Worm (Caenorhabditis elegans): Measurements from ENCODE around the gene C13A2.3.

C13A2.3 gene

ce11 chrV:7248227-7248953 lies 33.7 kb upstream of the C13A2.3 start:
- TF ChIP-seq F13C5.2 (tag; optimal IDR thresholded peaks at IDR 0.05) (no peak), ets-7 (tag; optimal IDR thresholded peaks at IDR 0.05) (no peak), tra-4 (tag; optimal IDR thresholded peaks at IDR 0.05) (no peak), hmg-4 (GFP tag; optimal IDR thresholded peaks at IDR 0.05) (no peak), tbx-11 (GFP tag; IDR thresholded peaks at IDR 0.05) (no peak), tbx-37 (GFP tag; conservative IDR thresholded peaks at IDR 0.05) (no peak), B0310.2 (tag; optimal IDR thresholded peaks at IDR 0.05) (no peak), scrt-1 (GFP tag; IDR thresholded peaks at IDR 0.05) (no peak), ceh-36 (tag; optimal IDR thresholded peaks at IDR 0.05) (no peak), ama-1 (optimal IDR thresholded peaks at IDR 0.05) (no peak), pes-1 (GFP tag; IDR thresholded peaks at IDR 0.05) (no peak), hnd-1 (tag; optimal IDR thresholded peaks at IDR 0.05) (no peak), sea-1 (GFP tag; conservative IDR thresholded peaks at IDR 0.05) (no peak), hmbx-1 (tag; optimal IDR thresholded peaks at IDR 0.05) (no peak), aly-1 (tag; optimal IDR thresholded peaks at IDR 0.05) (no peak), flt-1 (GFP tag; IDR thresholded peaks at IDR 0.05) (no peak), ceh-13 (GFP tag; optimal IDR thresholded peaks at IDR 0.05) (no peak)

DNA sequence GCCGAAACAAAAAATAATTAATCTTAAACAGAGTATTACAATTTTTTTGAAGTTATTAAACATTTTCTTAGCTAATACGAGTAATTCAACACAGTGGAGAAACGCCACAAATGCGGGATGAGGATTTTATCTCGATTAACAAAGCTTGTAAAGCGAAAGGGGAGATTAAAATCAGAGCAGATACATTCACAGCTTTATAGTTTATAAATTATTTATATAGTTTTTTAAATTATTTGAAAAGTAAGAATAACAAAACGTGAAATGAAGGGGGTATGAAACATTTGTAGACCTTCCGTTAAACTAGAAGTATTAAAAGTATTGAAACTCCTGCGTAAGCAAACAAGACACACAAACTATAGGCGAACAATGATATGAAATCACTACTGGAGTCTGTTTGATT lies 27.0 kb upstream of the C13A2.3 start, which contains the start of gene C05C8.8:
C05C8.8 (minus strand) TSS at position 101 of the 400 bp plus-strand sequence.
- TF ChIP-seq ceh-36 (tag; optimal IDR thresholded peaks at IDR 0.05) = no peak
- no peak for TF ChIP-seq pes-1 (GFP tag; IDR thresholded peaks at IDR 0.05)
- no peak for TF ChIP-seq ceh-13 (GFP tag; optimal IDR thresholded peaks at IDR 0.05)
- TF ChIP-seq F13C5.2 (tag; optimal IDR thresholded peaks at IDR 0.05) = no peak
- TF ChIP-seq tra-4 (tag; optimal IDR thresholded peaks at IDR 0.05) = no peak
- TF ChIP-seq hmbx-1 (tag; optimal IDR thresholded peaks at IDR 0.05) = no peak
- no peak for TF ChIP-seq aly-1 (tag; optimal IDR thresholded peaks at IDR 0.05)
- TF ChIP-seq B0310.2 (tag; optimal IDR thresholded peaks at IDR 0.05) = no peak

DNA sequence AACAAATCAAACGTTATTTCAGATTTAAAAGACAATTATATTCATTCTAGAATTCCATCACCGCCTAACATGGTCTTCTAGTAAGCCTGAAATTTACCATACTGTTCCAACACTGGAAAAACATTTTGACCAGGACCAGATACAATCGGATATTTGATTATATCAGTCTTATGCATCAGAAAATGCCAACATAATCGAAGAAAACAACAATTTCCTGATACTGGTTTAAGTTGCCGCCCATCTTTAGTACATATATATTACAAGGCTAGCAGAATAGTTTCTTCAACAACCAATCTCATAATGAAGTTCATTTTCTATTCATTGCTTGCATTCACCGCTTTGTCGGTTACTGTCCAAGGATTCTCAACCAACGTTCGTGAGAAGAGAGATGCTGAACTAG lies 23.2 kb upstream of the C13A2.3 start, which contains the start of gene C13A2.12:
C13A2.12 (plus strand) TSS at position 301 of the 400 bp plus-strand sequence.
- no peak for TF ChIP-seq ets-7 (tag; optimal IDR thresholded peaks at IDR 0.05)
- TF ChIP-seq aly-1 (tag; optimal IDR thresholded peaks at IDR 0.05) = no peak
- TF ChIP-seq flt-1 (GFP tag; IDR thresholded peaks at IDR 0.05) = no peak
- no peak for TF ChIP-seq hnd-1 (tag; optimal IDR thresholded peaks at IDR 0.05)
- no peak for TF ChIP-seq sea-1 (GFP tag; conservative IDR thresholded peaks at IDR 0.05)
- no peak for TF ChIP-seq ama-1 (optimal IDR thresholded peaks at IDR 0.05)
- TF ChIP-seq tbx-37 (GFP tag; conservative IDR thresholded peaks at IDR 0.05) = no peak
- no peak for TF ChIP-seq ceh-13 (GFP tag; optimal IDR thresholded peaks at IDR 0.05)
- TF ChIP-seq pes-1 (GFP tag; IDR thresholded peaks at IDR 0.05) = no peak
- TF ChIP-seq B0310.2 (tag; optimal IDR thresholded peaks at IDR 0.05) = no peak
- no peak for TF ChIP-seq ceh-36 (tag; optimal IDR thresholded peaks at IDR 0.05)
- TF ChIP-seq hmbx-1 (tag; optimal IDR thresholded peaks at IDR 0.05) = no peak
- TF ChIP-seq tra-4 (tag; optimal IDR thresholded peaks at IDR 0.05) = no peak
- no peak for TF ChIP-seq tbx-11 (GFP tag; IDR thresholded peaks at IDR 0.05)
- no peak for TF ChIP-seq scrt-1 (GFP tag; IDR thresholded peaks at IDR 0.05)
- no peak for TF ChIP-seq F13C5.2 (tag; optimal IDR thresholded peaks at IDR 0.05)
- TF ChIP-seq hmg-4 (GFP tag; optimal IDR thresholded peaks at IDR 0.05) = no peak

- no peak for TF ChIP-seq B0310.2 (tag; optimal IDR thresholded peaks at IDR 0.05)
- TF ChIP-seq aly-1 (tag; optimal IDR thresholded peaks at IDR 0.05) = no peak
- no peak for TF ChIP-seq tbx-11 (GFP tag; IDR thresholded peaks at IDR 0.05)
- TF ChIP-seq ceh-36 (tag; optimal IDR thresholded peaks at IDR 0.05) = no peak
- no peak for TF ChIP-seq sea-1 (GFP tag; conservative IDR thresholded peaks at IDR 0.05)
- TF ChIP-seq scrt-1 (GFP tag; IDR thresholded peaks at IDR 0.05) = no peak
- no peak for TF ChIP-seq pes-1 (GFP tag; IDR thresholded peaks at IDR 0.05)
- no peak for TF ChIP-seq F13C5.2 (tag; optimal IDR thresholded peaks at IDR 0.05)
- no peak for TF ChIP-seq ceh-13 (GFP tag; optimal IDR thresholded peaks at IDR 0.05)
- no peak for TF ChIP-seq tra-4 (tag; optimal IDR thresholded peaks at IDR 0.05)
- TF ChIP-seq ets-7 (tag; optimal IDR thresholded peaks at IDR 0.05) = no peak
Observed at ce11 chrV:7264042-7264441, 18.1 kb upstream of the C13A2.3 start, which contains the start of gene C13A2.9. TSS of gene C13A2.9 (minus strand) at chrV:7264142.

DNA sequence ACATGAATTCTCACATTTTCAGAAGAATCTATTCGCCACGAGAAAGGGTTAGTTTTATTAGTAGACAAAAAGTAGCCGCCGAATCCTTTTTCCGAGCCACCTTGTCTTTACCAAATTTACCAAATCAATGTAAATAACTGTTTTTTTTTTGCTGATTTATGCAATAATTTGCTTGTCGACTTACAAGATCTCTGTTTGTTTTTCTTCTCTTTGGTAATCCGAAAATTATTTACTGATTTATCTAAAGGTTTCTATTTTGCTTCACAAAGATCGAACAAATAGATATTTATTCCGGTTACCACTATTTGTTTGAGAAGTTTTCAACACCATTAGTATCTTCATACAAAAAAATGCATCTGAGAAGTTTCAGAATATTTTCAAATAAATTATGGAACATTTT lies 16.1 kb upstream of the C13A2.3 start, which contains the start of gene C13A2.7:
C13A2.7 (plus strand) TSS at position 301 of the 400 bp plus-strand sequence.
- TF ChIP-seq B0310.2 (tag; optimal IDR thresholded peaks at IDR 0.05) (no peak), ama-1 (optimal IDR thresholded peaks at IDR 0.05) (no peak), ceh-13 (GFP tag; optimal IDR thresholded peaks at IDR 0.05) (no peak), sea-1 (GFP tag; conservative IDR thresholded peaks at IDR 0.05) (no peak)

ce11 chrV:7269399-7269798 lies 12.7 kb upstream of the C13A2.3 start, which contains the start of gene C13A2.6:
TSS of gene C13A2.6 (plus strand) at chrV:7269699.
- TF ChIP-seq B0310.2 (tag; optimal IDR thresholded peaks at IDR 0.05) (no peak), tbx-37 (GFP tag; conservative IDR thresholded peaks at IDR 0.05) (no peak)

ce11 chrV:7274992-7275391 lies 7.1 kb upstream of the C13A2.3 start, which contains the start of gene C13A2.10:
TSS of gene C13A2.10 (minus strand) at chrV:7275092.
- TF ChIP-seq hnd-1 (tag; optimal IDR thresholded peaks at IDR 0.05) = no peak
- TF ChIP-seq tra-4 (tag; optimal IDR thresholded peaks at IDR 0.05) = no peak
- no peak for TF ChIP-seq ets-7 (tag; optimal IDR thresholded peaks at IDR 0.05)
- TF ChIP-seq scrt-1 (GFP tag; IDR thresholded peaks at IDR 0.05) = no peak
- no peak for TF ChIP-seq ama-1 (optimal IDR thresholded peaks at IDR 0.05)
- TF ChIP-seq hmbx-1 (tag; optimal IDR thresholded peaks at IDR 0.05) = no peak
- no peak for TF ChIP-seq tbx-37 (GFP tag; conservative IDR thresholded peaks at IDR 0.05)
- TF ChIP-seq flt-1 (GFP tag; IDR thresholded peaks at IDR 0.05) = no peak

- TF ChIP-seq tbx-11 (GFP tag; IDR thresholded peaks at IDR 0.05) (no peak), hnd-1 (tag; optimal IDR thresholded peaks at IDR 0.05) (no peak), scrt-1 (GFP tag; IDR thresholded peaks at IDR 0.05) (no peak), ceh-36 (tag; optimal IDR thresholded peaks at IDR 0.05) (no peak), F13C5.2 (tag; optimal IDR thresholded peaks at IDR 0.05) (no peak)
Observed at ce11 chrV:7275491-7275890, 6.6 kb upstream of the C13A2.3 start, which contains the start of gene C13A2.5. TSS of gene C13A2.5 (plus strand) at chrV:7275791.
